Worm (Caenorhabditis elegans) whole organism, L4 larva: ENCODE data around the gene nid-1.

Experiments
- D1046.2 ChIP-seq: fragments of 200-800 bp; sonication (Bioruptor generic); IDR thresholded peaks from 2 replicates; pipeline ENCODE4 v1.3.6; 2022; ENCODE audit warnings: missing genetic modification characterization, missing compliant biosample characterization
- F44E2.7 ChIP-seq: fragments of 200-800 bp; sonication (Bioruptor generic); IDR thresholded peaks from 2 replicates; pipeline ENCODE4 v2.1.2; 2022; ENCODE audit warnings: missing genetic modification characterization, missing compliant biosample characterization
- F49E8.2 ChIP-seq: sonication (generic microtip); optimal IDR thresholded peaks from 2 replicates; lab custom pipeline; 2016; ENCODE audit warnings: missing compliant biosample characterization, mild to moderate bottlenecking, missing genetic modification characterization, borderline replicate concordance
- T20F7.1 ChIP-seq: fragments of 200-800 bp; sonication (Bioruptor generic); optimal IDR thresholded peaks from 2 replicates; lab custom pipeline; 2018; ENCODE audit warnings: mild to moderate bottlenecking, missing genetic modification characterization, missing compliant biosample characterization
- aha-1 ChIP-seq: fragments of 150-350 bp; peaks from one replicate; lab custom pipeline; 2014; ENCODE audit warnings: missing biosample characterization, missing genetic modification characterization
- arid-1 ChIP-seq: fragments of 200-800 bp; sonication (Bioruptor generic); conservative IDR thresholded peaks from 2 replicates; pipeline ENCODE4 v1.3.6; 2022; ENCODE audit warnings: missing genetic modification reagents, missing genetic modification characterization, missing compliant biosample characterization
- ceh-62 ChIP-seq: sonication (generic microtip); optimal IDR thresholded peaks from 2 replicates; lab custom pipeline; 2017; ENCODE audit warnings: missing biosample characterization, missing genetic modification characterization
- ceh-82 ChIP-seq: sonication (generic microtip); optimal IDR thresholded peaks from 2 replicates; lab custom pipeline; 2017; ENCODE audit warnings: missing biosample characterization, missing genetic modification characterization
- daf-12 ChIP-seq: fragments of 150-350 bp; optimal IDR thresholded peaks from 2 replicates; lab custom pipeline; 2014; ENCODE audit warnings: missing biosample characterization, missing genetic modification reagents, missing genetic modification characterization
- daf-16 ChIP-seq, 3 experiments: sonication (generic microtip); optimal IDR thresholded peaks; 2 replicates each; lab custom pipeline; 2016 to 2017; ENCODE audit warnings: missing genetic modification characterization in 3 of 3, missing genetic modification reagents in 3 of 3, mild to moderate bottlenecking in 2 of 3, missing compliant biosample characterization in 2 of 3, missing biosample characterization in 1 of 3, moderate library complexity in 1 of 3
- dmd-6 ChIP-seq: fragments of 200-800 bp; sonication (Bioruptor generic); IDR thresholded peaks from 2 replicates; pipeline ENCODE4 v1.3.6; 2022; ENCODE audit warnings: missing genetic modification reagents, missing genetic modification characterization, missing compliant biosample characterization
- dmd-8 ChIP-seq: fragments of 200-800 bp; sonication (Bioruptor generic); IDR thresholded peaks from 2 replicates; pipeline ENCODE4 v1.3.6; 2022; ENCODE audit warnings: missing genetic modification characterization, missing compliant biosample characterization
- dve-1 ChIP-seq: sonication (generic microtip); optimal IDR thresholded peaks from 2 replicates; lab custom pipeline; 2017; ENCODE audit warnings: antibody characterized with exemption, mild to moderate bottlenecking, missing genetic modification characterization, missing compliant biosample characterization; ENCODE audit not compliant: insufficient read depth
- egl-27 ChIP-seq: sonication (generic microtip); optimal IDR thresholded peaks from 3 replicates; lab custom pipeline; 2017; ENCODE audit warnings: missing biosample characterization, missing genetic modification reagents, missing genetic modification characterization
- fkh-10 ChIP-seq: fragments of 150-350 bp; optimal IDR thresholded peaks from 2 replicates; lab custom pipeline; 2014; ENCODE audit warnings: missing biosample characterization, missing genetic modification reagents, missing genetic modification characterization
- hlh-11 ChIP-seq: fragments of 200-800 bp; sonication (Bioruptor generic); optimal IDR thresholded peaks from 2 replicates; lab custom pipeline; 2018; ENCODE audit warnings: mild to moderate bottlenecking, missing genetic modification characterization, missing compliant biosample characterization
- hlh-30 ChIP-seq: sonication (generic microtip); optimal IDR thresholded peaks from 2 replicates; lab custom pipeline; 2017; ENCODE audit warnings: antibody characterized with exemption, mild to moderate bottlenecking, missing genetic modification characterization, missing compliant biosample characterization; ENCODE audit not compliant: insufficient read depth
- lin-1 ChIP-seq: fragments of 200-800 bp; sonication (Bioruptor generic); IDR thresholded peaks from 2 replicates; pipeline ENCODE4 v1.3.6; 2022; ENCODE audit warnings: missing genetic modification reagents, missing genetic modification characterization, missing compliant biosample characterization
- madf-5 ChIP-seq, 2 experiments: fragments of 200-800 bp; sonication (Bioruptor generic); IDR thresholded peaks; 2 replicates each; pipeline ENCODE4 v1.3.6; 2022; ENCODE audit warnings: missing compliant biosample characterization in 2 of 2, missing genetic modification characterization in 2 of 2
- madf-9 ChIP-seq: fragments of 200-800 bp; sonication (Bioruptor generic); conservative IDR thresholded peaks from 2 replicates; pipeline ENCODE4 v1.3.6; 2022; ENCODE audit warnings: missing genetic modification reagents, missing genetic modification characterization, missing compliant biosample characterization
- mdl-1 ChIP-seq, 2 experiments: fragments of 150-350 bp in 1 of 2; sonication (generic microtip) in 1 of 2; optimal IDR thresholded peaks; 2 replicates each; lab custom pipeline; 2014 to 2017; ENCODE audit warnings: missing biosample characterization in 2 of 2, missing genetic modification characterization in 2 of 2
- mdt-29 ChIP-seq: fragments of 200-800 bp; sonication (Bioruptor generic); IDR thresholded peaks from 2 replicates; pipeline ENCODE4 v1.3.6; 2022; ENCODE audit warnings: missing genetic modification reagents, missing genetic modification characterization, missing compliant biosample characterization
- mes-2 ChIP-seq: sonication (generic microtip); optimal IDR thresholded peaks from 2 replicates; lab custom pipeline; 2016; ENCODE audit warnings: missing genotype, mild to moderate bottlenecking, missing genetic modification characterization, missing compliant biosample characterization; ENCODE audit not compliant: poor library complexity, severe bottlenecking
- nhr-11 ChIP-seq: fragments of 150-350 bp; optimal IDR thresholded peaks from 2 replicates; lab custom pipeline; 2014; ENCODE audit warnings: missing biosample characterization, missing genetic modification characterization
- nhr-28 ChIP-seq: fragments of 150-350 bp; optimal IDR thresholded peaks from 2 replicates; lab custom pipeline; 2014; ENCODE audit warnings: missing biosample characterization, missing genetic modification characterization
- pqm-1 ChIP-seq: sonication (generic microtip); optimal IDR thresholded peaks from 2 replicates; lab custom pipeline; 2017; ENCODE audit warnings: missing biosample characterization, missing genetic modification characterization
- set-16 ChIP-seq: fragments of 200-800 bp; sonication (Bioruptor generic); IDR thresholded peaks from 2 replicates; pipeline ENCODE4 v1.3.6; 2022; ENCODE audit warnings: missing genetic modification reagents, missing genetic modification characterization, missing compliant biosample characterization
- unc-130 ChIP-seq: sonication (generic microtip); optimal IDR thresholded peaks from 2 replicates; lab custom pipeline; 2016; ENCODE audit warnings: missing genetic modification reagents, missing genetic modification characterization, missing compliant biosample characterization
- unc-62 ChIP-seq, 3 experiments: fragments of 150-350 bp in 1 of 3; sonication (generic microtip); optimal IDR thresholded peaks in 2 of 3; peaks in 1 of 3; 1 replicate in 1 of 3; 2 replicates in 2 of 3; lab custom pipeline; 2014 to 2017; ENCODE audit warnings: missing biosample characterization in 3 of 3, missing genetic modification characterization in 3 of 3, missing genetic modification reagents in 3 of 3, missing genotype in 1 of 3
- zag-1 ChIP-seq: fragments of 150-350 bp; optimal IDR thresholded peaks from 2 replicates; lab custom pipeline; 2014; ENCODE audit warnings: missing biosample characterization, missing genetic modification characterization
- zfp-2 ChIP-seq: sonication (generic microtip); optimal IDR thresholded peaks from 2 replicates; lab custom pipeline; 2016; ENCODE audit warnings: mild to moderate bottlenecking, missing genetic modification characterization, missing compliant biosample characterization
- zfp-3 ChIP-seq: fragments of 200-800 bp; sonication (Bioruptor generic); conservative IDR thresholded peaks from 2 replicates; pipeline ENCODE4 v1.3.6; 2022; ENCODE audit warnings: missing genetic modification reagents, missing genetic modification characterization, missing compliant biosample characterization
- zip-11 ChIP-seq: fragments of 200-800 bp; sonication (Bioruptor generic); IDR thresholded peaks from 2 replicates; pipeline ENCODE4 v1.3.6; 2022; ENCODE audit warnings: missing genetic modification characterization, missing compliant biosample characterization
- zip-2 ChIP-seq: fragments of 150-350 bp; optimal IDR thresholded peaks from 2 replicates; lab custom pipeline; 2014; ENCODE audit warnings: missing biosample characterization, missing genetic modification characterization

The nid-1 gene

DNA sequence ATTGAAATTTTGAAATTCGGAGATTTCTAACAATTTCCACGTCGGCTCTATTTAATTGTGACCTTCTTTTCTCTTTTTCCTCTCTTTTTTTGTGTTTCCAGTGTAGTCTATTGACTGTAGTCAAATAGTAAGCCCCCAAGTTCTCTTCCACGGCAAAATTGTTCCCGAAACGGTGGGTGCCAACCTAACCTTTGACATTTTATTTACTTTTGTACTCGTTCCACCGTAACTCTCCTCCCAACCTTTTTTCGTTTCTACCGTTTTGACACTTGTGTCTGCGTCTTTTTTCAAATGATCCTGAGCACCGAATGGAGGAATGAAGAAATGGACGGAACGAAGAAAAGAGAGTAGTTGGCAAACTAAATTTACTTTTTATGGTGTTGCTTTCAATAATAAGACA lies 39.2 kb upstream of the nid-1 start:
- TF ChIP-seq unc-62 (GFP tag; optimal IDR thresholded peaks at IDR 0.05 in 1 of 2; lab: Kevin White, UChicago), result peak in 1 of 2 experiments; percentile 47
- no peak for TF ChIP-seq unc-62 (tag; optimal IDR thresholded peaks at IDR 0.05; lab: Kevin White, UChicago)
- peak; percentile 13 for TF ChIP-seq nhr-28 (tag; lab: Kevin White, UChicago)
- no peak for TF ChIP-seq madf-5 (GFP tag; IDR thresholded peaks at IDR 0.05; lab: Robert Waterston, UW)
- TF ChIP-seq lin-1 (GFP tag; lab: Robert Waterston, UW), result no peak
- no peak for TF ChIP-seq F49E8.2 (tag; lab: Kevin White, UChicago)
- TF ChIP-seq, all 104 proteins: peak for 2

DNA sequence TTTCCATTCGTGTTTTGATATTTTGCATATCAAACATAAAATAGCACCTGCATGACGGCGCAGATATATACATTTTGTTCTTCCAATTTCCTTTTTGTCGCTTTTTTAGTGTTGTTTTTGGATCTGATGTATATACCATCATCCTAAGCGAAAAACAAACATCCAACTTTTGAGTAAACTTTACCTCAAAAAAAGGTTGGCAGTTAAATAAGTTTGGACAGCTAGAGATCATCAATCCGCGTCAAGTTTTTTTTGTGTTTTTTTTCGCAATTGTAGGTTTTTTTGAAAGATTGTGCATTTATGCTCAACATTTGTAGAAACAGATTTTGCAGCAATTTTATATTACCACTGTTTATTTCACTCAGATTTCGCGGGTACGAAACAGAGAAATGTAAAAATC lies 38.2 kb upstream of the nid-1 start, which contains the start of gene bus-19:
TSS of gene bus-19 (plus strand) at position 301 of the 400 bp plus-strand sequence.
- TF ChIP-seq unc-62 (GFP tag; optimal IDR thresholded peaks at IDR 0.05 in 1 of 2; lab: Kevin White, UChicago), result peak in 1 of 2 experiments; percentile 4
- no peak for TF ChIP-seq unc-62 (tag; optimal IDR thresholded peaks at IDR 0.05; lab: Kevin White, UChicago)
- no peak for TF ChIP-seq fkh-10 (GFP tag; lab: Kevin White, UChicago)
- TF ChIP-seq, all 104 proteins: peak for 1

DNA sequence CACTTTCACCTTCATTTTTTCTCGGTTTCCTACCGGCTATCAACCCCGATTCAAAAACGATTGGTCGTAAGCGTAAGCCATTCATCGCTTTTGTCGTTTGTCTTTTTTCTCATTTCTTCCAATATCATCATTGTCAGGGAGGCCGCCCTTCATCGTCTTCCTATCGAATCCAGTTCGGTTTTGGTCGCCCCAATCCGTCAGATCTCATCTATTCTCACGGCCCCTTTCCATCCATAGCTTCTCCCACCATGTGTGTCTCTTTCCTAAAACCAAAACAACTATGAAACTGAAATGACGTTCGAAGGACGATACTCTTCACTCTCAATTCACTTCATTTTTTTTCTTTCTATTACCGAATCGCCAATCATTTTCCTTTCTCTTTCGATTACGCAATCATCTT lies 34.1 kb upstream of the nid-1 start:
- TF ChIP-seq nhr-28 (tag; lab: Kevin White, UChicago) (peak; percentile 33), unc-62 (GFP tag; optimal IDR thresholded peaks at IDR 0.05 in 1 of 2; lab: Kevin White, UChicago) (peak in 1 of 2 experiments; percentile 93), unc-62 (tag; optimal IDR thresholded peaks at IDR 0.05; lab: Kevin White, UChicago) (no peak), egl-27 (tag; lab: Kevin White, UChicago) (no peak)

DNA sequence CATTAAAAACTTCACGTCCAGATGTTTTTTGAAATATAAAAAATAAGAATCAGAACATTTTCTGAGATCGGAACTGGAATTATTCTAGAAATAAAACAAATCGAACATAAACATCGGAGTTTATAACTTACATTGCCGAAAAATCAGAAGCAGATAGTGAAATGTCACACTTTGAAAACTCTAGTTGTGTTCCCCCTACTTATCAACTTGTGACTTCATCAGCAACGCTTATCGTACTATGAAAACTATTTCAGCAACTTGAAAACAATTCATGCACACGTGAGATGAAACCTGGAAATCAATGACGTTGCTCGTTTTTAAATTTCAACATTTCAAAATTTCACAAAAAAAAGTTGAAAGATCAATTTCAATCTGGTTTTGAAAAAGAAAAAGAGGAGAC lies 33.2 kb upstream of the nid-1 start:
- no peak for TF ChIP-seq D1046.2 (GFP tag; lab: Robert Waterston, UW)
- TF ChIP-seq hlh-11 (tag; lab: Kevin White, UChicago), result peak; percentile 59
- TF ChIP-seq zag-1 (tag; lab: Kevin White, UChicago), result no peak
- no peak for TF ChIP-seq mdt-29 (GFP tag; lab: Robert Waterston, UW)
- peak in 1 of 2 experiments; percentile 20 for TF ChIP-seq mdl-1 (tag; optimal IDR thresholded peaks at IDR 0.05; lab: Kevin White, UChicago)
- peak; percentile 38 for TF ChIP-seq pqm-1 (tag; lab: Kevin White, UChicago)
- TF ChIP-seq dmd-8 (GFP tag; lab: Robert Waterston, UW), result no peak
- TF ChIP-seq daf-16 (GFP tag; optimal IDR thresholded peaks at IDR 0.05; lab: Kevin White, UChicago), result no peak
- peak; percentile 84 for TF ChIP-seq daf-16 (tag; optimal IDR thresholded peaks at IDR 0.05; lab: Kevin White, UChicago)
- no peak for TF ChIP-seq nhr-11 (tag; lab: Kevin White, UChicago)
- TF ChIP-seq nhr-28 (tag; lab: Kevin White, UChicago), result peak; percentile 69
- TF ChIP-seq arid-1 (GFP tag; lab: Robert Waterston, UW), result no peak
- no peak for TF ChIP-seq ceh-62 (tag; lab: Kevin White, UChicago)
- TF ChIP-seq zip-11 (GFP tag; lab: Robert Waterston, UW), result no peak
- no peak for TF ChIP-seq T20F7.1 (GFP tag; lab: Kevin White, UChicago)
- TF ChIP-seq daf-12 (tag; lab: Kevin White, UChicago), result no peak
- TF ChIP-seq zip-2 (tag; lab: Kevin White, UChicago), result no peak
- TF ChIP-seq madf-9 (GFP tag; lab: Robert Waterston, UW), result no peak
- no peak for TF ChIP-seq zfp-2 (tag; lab: Kevin White, UChicago)
- no peak for TF ChIP-seq mes-2 (tag; lab: Kevin White, UChicago)
- TF ChIP-seq zfp-3 (GFP tag; lab: Robert Waterston, UW), result no peak
- TF ChIP-seq F44E2.7 (GFP tag; lab: Robert Waterston, UW), result no peak
- TF ChIP-seq set-16 (GFP tag; lab: Robert Waterston, UW), result no peak
- TF ChIP-seq lin-1 (GFP tag; lab: Robert Waterston, UW), result 0 out of 2 replicates have a peak, but pooled peaks have one; percentile 29
- no peak for TF ChIP-seq unc-130 (GFP tag; lab: Kevin White, UChicago)
- peak; percentile 35 for TF ChIP-seq aha-1 (tag; lab: Kevin White, UChicago)
- peak; percentile 46 for TF ChIP-seq dve-1
- no peak for TF ChIP-seq ceh-82 (tag; lab: Kevin White, UChicago)
- TF ChIP-seq dmd-6 (GFP tag; lab: Robert Waterston, UW), result peak; percentile 52
- peak; percentile 60 for TF ChIP-seq hlh-30 (tag; lab: Kevin White, UChicago)
